Worm (Caenorhabditis elegans): ENCODE results near the gene F07F6.2.

Gene F07F6.2

DNA sequence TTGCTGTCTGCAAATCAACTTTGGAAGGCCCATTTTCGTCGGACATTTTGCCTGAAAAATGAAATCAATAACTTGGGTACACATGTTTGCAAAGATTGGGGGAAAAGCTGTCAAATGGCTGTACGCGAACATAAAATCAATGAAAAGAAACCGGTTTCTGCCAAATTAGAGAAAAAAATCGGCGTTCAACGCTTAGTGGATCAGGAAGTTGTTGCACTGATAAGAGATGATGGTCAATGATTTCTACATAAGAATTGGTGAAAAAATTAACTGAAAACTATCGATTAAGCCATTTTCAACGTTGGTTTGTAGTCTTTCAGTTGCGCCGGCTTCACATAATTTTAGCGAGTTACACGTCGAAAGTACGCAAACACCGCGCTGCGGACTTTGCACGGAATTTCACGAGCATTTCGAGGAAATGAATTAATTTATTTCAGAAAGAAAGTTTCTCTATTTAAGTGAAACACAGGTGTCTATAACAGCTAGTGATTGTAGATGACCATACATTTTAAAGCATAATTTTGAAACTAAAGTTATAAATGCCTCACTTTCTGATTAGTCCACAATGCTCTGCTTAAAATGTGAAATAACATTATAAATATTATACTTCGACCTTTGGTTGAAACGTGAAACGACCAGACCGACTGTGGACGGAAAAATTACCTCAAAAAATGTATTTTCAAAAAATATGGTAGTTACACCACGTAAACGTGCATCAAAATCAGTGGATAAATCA is at the start of gene F07F6.2, which contains the start of gene F07F6.4:
Gene F07F6.2, plus strand, starts transcription at position 686 of the 736 bp plus-strand sequence.
Gene F07F6.4, minus strand, starts transcription at position 51 of the 736 bp plus-strand sequence.
- TF ChIP-seq nhr-237 (tag; optimal IDR thresholded peaks at IDR 0.05): no peak
- peak; percentile 0 for TF ChIP-seq ham-2 (GFP tag; optimal IDR thresholded peaks at IDR 0.05)
- no peak for TF ChIP-seq ces-1 (GFP tag; optimal IDR thresholded peaks at IDR 0.05)
- no peak for TF ChIP-seq sptf-1 (tag; optimal IDR thresholded peaks at IDR 0.05)
- TF ChIP-seq nhr-2 (tag; optimal IDR thresholded peaks at IDR 0.05): no peak
- peak; percentile 19 for TF ChIP-seq ceh-83 (GFP tag; optimal IDR thresholded peaks at IDR 0.05)
- TF ChIP-seq drap-1 (GFP tag; optimal IDR thresholded peaks at IDR 0.05): no peak
- peak; percentile 7 for TF ChIP-seq mep-1 (tag; optimal IDR thresholded peaks at IDR 0.05)
- TF ChIP-seq unc-62 (GFP tag; optimal IDR thresholded peaks at IDR 0.05): no peak
- no peak for TF ChIP-seq mls-2 (tag; optimal IDR thresholded peaks at IDR 0.05)
- no peak for TF ChIP-seq flh-1 (GFP tag; optimal IDR thresholded peaks at IDR 0.05)

- TF ChIP-seq nhr-12 (tag; optimal IDR thresholded peaks at IDR 0.05): no peak
- TF ChIP-seq hlh-1 (tag; optimal IDR thresholded peaks at IDR 0.05): no peak
- no peak for TF ChIP-seq drap-1 (GFP tag; optimal IDR thresholded peaks at IDR 0.05)
- TF ChIP-seq nhr-237 (tag; optimal IDR thresholded peaks at IDR 0.05): no peak
- no peak for TF ChIP-seq mab-5 (tag; optimal IDR thresholded peaks at IDR 0.05)
- TF ChIP-seq lin-32 (GFP tag; optimal IDR thresholded peaks at IDR 0.05): no peak
- no peak for TF ChIP-seq sptf-1 (tag; optimal IDR thresholded peaks at IDR 0.05)
- TF ChIP-seq mep-1 (tag; optimal IDR thresholded peaks at IDR 0.05): no peak
- no peak for TF ChIP-seq lsy-2 (tag; optimal IDR thresholded peaks at IDR 0.05)
- no peak for TF ChIP-seq tbx-8 (GFP tag; optimal IDR thresholded peaks at IDR 0.05)
- TF ChIP-seq snpc-4 (tag; optimal IDR thresholded peaks at IDR 0.05): no peak
- no peak for TF ChIP-seq cnd-1 (tag; optimal IDR thresholded peaks at IDR 0.05)
- TF ChIP-seq unc-39 (tag; optimal IDR thresholded peaks at IDR 0.05): no peak
Observed at ce11 chrII:5384282-5384681, 45.7 kb upstream of the F07F6.2 start.

- TF ChIP-seq lin-32 (GFP tag; optimal IDR thresholded peaks at IDR 0.05) (no peak), ceh-39 (tag; optimal IDR thresholded peaks at IDR 0.05) (no peak), unc-39 (tag; optimal IDR thresholded peaks at IDR 0.05) (no peak), ztf-11 (tag; optimal IDR thresholded peaks at IDR 0.05) (no peak), unc-120 (tag; optimal IDR thresholded peaks at IDR 0.05; ENCODE audit: poor library complexity, severe bottlenecking) (no peak), pha-4 (tag; optimal IDR thresholded peaks at IDR 0.05) (no peak), drap-1 (GFP tag; optimal IDR thresholded peaks at IDR 0.05) (no peak)
Observed at ce11 chrII:5387217-5387616, 42.8 kb upstream of the F07F6.2 start, which contains the start of gene ccpp-6. TSS of gene ccpp-6 (minus strand) at chrII:5387317.

- TF ChIP-seq ztf-11 (tag; optimal IDR thresholded peaks at IDR 0.05): no peak
- no peak for TF ChIP-seq blmp-1 (tag; optimal IDR thresholded peaks at IDR 0.05)
- no peak for TF ChIP-seq ceh-83 (GFP tag; optimal IDR thresholded peaks at IDR 0.05)
- no peak for TF ChIP-seq lin-13 (tag; optimal IDR thresholded peaks at IDR 0.05)
- TF ChIP-seq lsy-2 (tag; optimal IDR thresholded peaks at IDR 0.05): no peak
- TF ChIP-seq ces-1 (GFP tag; optimal IDR thresholded peaks at IDR 0.05): no peak
- TF ChIP-seq zip-8 (tag; optimal IDR thresholded peaks at IDR 0.05): no peak
- no peak for TF ChIP-seq nhr-237 (tag; optimal IDR thresholded peaks at IDR 0.05)
- TF ChIP-seq nhr-28 (tag; optimal IDR thresholded peaks at IDR 0.05): no peak
- TF ChIP-seq elt-3 (tag; optimal IDR thresholded peaks at IDR 0.05): no peak
- no peak for TF ChIP-seq sptf-1 (tag; optimal IDR thresholded peaks at IDR 0.05)
- no peak for TF ChIP-seq sem-2 (GFP tag; optimal IDR thresholded peaks at IDR 0.05)
- no peak for TF ChIP-seq hlh-1 (tag; optimal IDR thresholded peaks at IDR 0.05)
- TF ChIP-seq snpc-4 (tag; optimal IDR thresholded peaks at IDR 0.05): no peak
- TF ChIP-seq mab-5 (tag; optimal IDR thresholded peaks at IDR 0.05): no peak
- no peak for TF ChIP-seq nhr-12 (tag; optimal IDR thresholded peaks at IDR 0.05)
Observed at ce11 chrII:5388786-5389421, 41.1 kb upstream of the F07F6.2 start, which contains the start of gene rsp-4. TSS of gene rsp-4 (minus strand) at chrII:5388836.

- TF ChIP-seq ztf-11 (tag; optimal IDR thresholded peaks at IDR 0.05): no peak
- peak; percentile 34 for TF ChIP-seq ces-1 (GFP tag; optimal IDR thresholded peaks at IDR 0.05)
- peak; percentile 50 for TF ChIP-seq unc-120 (tag; optimal IDR thresholded peaks at IDR 0.05; ENCODE audit: poor library complexity, severe bottlenecking)
- TF ChIP-seq ham-2 (GFP tag; optimal IDR thresholded peaks at IDR 0.05): no peak
- peak; percentile 25 for TF ChIP-seq hlh-1 (tag; optimal IDR thresholded peaks at IDR 0.05)
- TF ChIP-seq unc-62 (GFP tag; optimal IDR thresholded peaks at IDR 0.05): peak; percentile 7
- TF ChIP-seq M03D4.4 (tag; optimal IDR thresholded peaks at IDR 0.05): peak; percentile 46
- no peak for TF ChIP-seq ceh-39 (tag; optimal IDR thresholded peaks at IDR 0.05)
- no peak for TF ChIP-seq cnd-1 (tag; optimal IDR thresholded peaks at IDR 0.05)
- peak; percentile 92 for TF ChIP-seq mep-1 (tag; optimal IDR thresholded peaks at IDR 0.05)
- TF ChIP-seq lin-32 (GFP tag; optimal IDR thresholded peaks at IDR 0.05): no peak
- peak; percentile 74 for TF ChIP-seq nhr-237 (tag; optimal IDR thresholded peaks at IDR 0.05)
- no peak for TF ChIP-seq tbx-8 (GFP tag; optimal IDR thresholded peaks at IDR 0.05)
- TF ChIP-seq zip-8 (tag; optimal IDR thresholded peaks at IDR 0.05): peak; percentile 19
- no peak for TF ChIP-seq snpc-4 (tag; optimal IDR thresholded peaks at IDR 0.05)
- TF ChIP-seq lin-13 (tag; optimal IDR thresholded peaks at IDR 0.05): peak; percentile 75
- TF ChIP-seq sptf-1 (tag; optimal IDR thresholded peaks at IDR 0.05): peak; percentile 71
- TF ChIP-seq nhr-2 (tag; optimal IDR thresholded peaks at IDR 0.05): no peak
- peak; percentile 61 for TF ChIP-seq mls-2 (tag; optimal IDR thresholded peaks at IDR 0.05)
- TF ChIP-seq ceh-83 (GFP tag; optimal IDR thresholded peaks at IDR 0.05): peak; percentile 2
- peak; percentile 25 for TF ChIP-seq drap-1 (GFP tag; optimal IDR thresholded peaks at IDR 0.05)
- peak; percentile 82 for TF ChIP-seq pha-4 (tag; optimal IDR thresholded peaks at IDR 0.05)
- peak; percentile 78 for TF ChIP-seq lsy-2 (tag; optimal IDR thresholded peaks at IDR 0.05)
Observed at ce11 chrII:5389831-5390323, 40.1 kb upstream of the F07F6.2 start, which contains the start of gene ndx-6. TSS of gene ndx-6 (minus strand) at chrII:5389881.
